Fruit fly (Drosophila melanogaster): ENCODE measurements around the gene Jhbp5.

The Jhbp5 gene

DNA sequence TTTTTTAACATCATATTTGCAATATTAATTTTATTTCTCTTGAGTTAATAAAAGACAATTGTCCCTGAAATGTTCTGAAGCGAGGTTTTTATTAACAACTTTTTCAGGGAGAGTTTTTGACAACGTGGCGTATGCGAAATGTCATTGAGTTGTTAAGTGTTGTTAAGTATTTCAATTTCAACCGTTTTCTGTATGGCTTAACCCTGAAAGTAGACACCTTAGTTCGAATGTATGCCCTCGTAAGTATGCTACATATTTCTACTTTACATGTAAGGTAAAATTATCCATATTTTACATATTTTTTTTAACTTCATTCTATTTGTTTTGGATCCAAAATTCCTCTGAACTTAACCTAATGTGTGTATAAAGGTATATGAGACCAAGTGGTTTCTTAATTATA, 41.9 kb downstream of the Jhbp5 start:
- TF ChIP-seq CG3032 (tag; optimal IDR thresholded peaks at IDR 0.05) (peak; percentile 0), fkh (GFP tag; optimal IDR thresholded peaks at IDR 0.05) (peak; percentile 84), Sox102F (GFP tag; optimal IDR thresholded peaks at IDR 0.05) (no peak), Gug (GFP tag; IDR thresholded peaks at IDR 0.05) (no peak), CG7368 (GFP tag; optimal IDR thresholded peaks at IDR 0.05) (no peak), svp (GFP tag) (peak; percentile 22), lz (GFP tag; optimal IDR thresholded peaks at IDR 0.05) (no peak), Ets21C (GFP tag; optimal IDR thresholded peaks at IDR 0.05) (no peak), CG6792 (GFP tag; optimal IDR thresholded peaks at IDR 0.05) (no peak), CG11294 (GFP tag; IDR thresholded peaks at IDR 0.05) (no peak), Sox14 (GFP tag; optimal IDR thresholded peaks at IDR 0.05) (no peak), Eip78C (GFP tag) (peak; percentile 78), dsx (GFP tag; optimal IDR thresholded peaks at IDR 0.05; ENCODE audit: poor library complexity, severe bottlenecking) (no peak), CG15336 (GFP tag; IDR thresholded peaks at IDR 0.05) (no peak), achi (GFP tag; optimal IDR thresholded peaks at IDR 0.05) (peak; percentile 63), pdm3 (GFP tag; optimal IDR thresholded peaks at IDR 0.05) (no peak), CG11762 (GFP tag; optimal IDR thresholded peaks at IDR 0.05; ENCODE audit: insufficient read depth) (no peak), salr (GFP tag; optimal IDR thresholded peaks at IDR 0.05) (no peak), vri (GFP tag; optimal IDR thresholded peaks at IDR 0.05) (peak; percentile 3), Met (GFP tag; optimal IDR thresholded peaks at IDR 0.05) (no peak), Eip75B (GFP tag; optimal IDR thresholded peaks at IDR 0.05) (no peak), CG8319 (GFP tag; optimal IDR thresholded peaks at IDR 0.05) (no peak), CG6163 (GFP tag; IDR thresholded peaks at IDR 0.05) (no peak), Ets96B (tag; optimal IDR thresholded peaks at IDR 0.05) (no peak), esn (GFP tag; optimal IDR thresholded peaks at IDR 0.05) (peak; percentile 25), CG1621 (tag; optimal IDR thresholded peaks at IDR 0.05) (no peak)

DNA sequence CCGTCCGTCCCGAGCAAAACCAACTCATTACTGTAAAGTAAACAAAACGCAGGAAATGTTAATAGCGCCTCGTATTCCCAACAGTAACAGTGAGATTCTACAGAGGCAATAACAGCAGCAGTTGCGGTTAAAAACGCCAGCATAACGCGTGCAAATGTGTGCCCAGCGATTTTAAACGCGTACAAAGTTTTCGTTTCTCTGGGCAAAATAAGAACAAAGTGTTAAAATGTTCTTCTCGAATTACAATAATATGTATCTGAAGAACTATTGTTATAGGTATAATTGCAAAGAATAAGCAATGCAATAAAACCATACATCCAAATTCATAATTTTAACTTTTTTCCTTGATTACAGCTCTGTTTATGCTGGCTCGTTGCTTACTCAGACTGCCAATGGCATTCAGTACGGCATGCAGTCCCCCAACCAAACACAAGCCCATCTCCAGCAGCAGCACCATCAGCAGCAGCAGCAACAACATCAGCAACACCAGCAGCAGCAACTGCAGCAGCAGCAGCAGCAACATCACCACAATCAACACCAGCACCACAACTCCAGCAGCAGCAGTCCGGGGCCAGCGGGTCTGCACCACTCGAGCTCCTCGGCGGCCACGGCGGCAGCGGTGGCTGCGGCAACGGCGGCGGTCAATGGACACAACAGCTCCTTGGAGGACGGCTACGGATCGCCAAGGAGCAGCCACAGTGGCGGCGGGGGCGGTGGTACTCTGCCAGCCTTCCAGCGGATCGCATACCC, 46.8 kb downstream of the Jhbp5 start:
- TF ChIP-seq Eip75B (GFP tag; optimal IDR thresholded peaks at IDR 0.05) (no peak), ss (GFP tag; optimal IDR thresholded peaks at IDR 0.05) (no peak), vri (GFP tag; optimal IDR thresholded peaks at IDR 0.05) (no peak), fkh (GFP tag; optimal IDR thresholded peaks at IDR 0.05) (no peak), CG7368 (GFP tag; optimal IDR thresholded peaks at IDR 0.05) (no peak), Ets21C (GFP tag; optimal IDR thresholded peaks at IDR 0.05) (no peak), CG11762 (GFP tag; optimal IDR thresholded peaks at IDR 0.05; ENCODE audit: insufficient read depth) (no peak), spab (GFP tag; optimal IDR thresholded peaks at IDR 0.05) (no peak), lz (GFP tag; optimal IDR thresholded peaks at IDR 0.05) (no peak), CG16779 (tag; optimal IDR thresholded peaks at IDR 0.05) (no peak), dac (GFP tag; optimal IDR thresholded peaks at IDR 0.05) (no peak), Gug (GFP tag; IDR thresholded peaks at IDR 0.05) (no peak), salr (GFP tag; optimal IDR thresholded peaks at IDR 0.05) (no peak)

All from whole organism, prepupa.